Worm (Caenorhabditis elegans) whole organism, early embryonic: ENCODE measurements around the gene F56C4.2.

Experiments
- B0310.2 ChIP-seq: sonication (generic microtip); optimal IDR thresholded peaks from 2 replicates; lab custom pipeline; 2016; ENCODE audit warnings: mild to moderate bottlenecking, missing genetic modification characterization, missing compliant biosample characterization
- F13C5.2 ChIP-seq: sonication (generic microtip); optimal IDR thresholded peaks from 2 replicates; lab custom pipeline; 2017; ENCODE audit warnings: mild to moderate bottlenecking, missing genetic modification characterization, inconsistent platforms, missing compliant biosample characterization
- aly-1 ChIP-seq: sonication (generic microtip); optimal IDR thresholded peaks from 2 replicates; lab custom pipeline; 2016; ENCODE audit warnings: missing genetic modification characterization, missing compliant biosample characterization
- ama-1 ChIP-seq: fragments of 150-350 bp; optimal IDR thresholded peaks from 2 replicates; lab custom pipeline; 2014
- ceh-13 ChIP-seq: fragments of 200-800 bp; sonication (Bioruptor generic); optimal IDR thresholded peaks from 2 replicates; lab custom pipeline; 2018; ENCODE audit warnings: mild to moderate bottlenecking, missing genetic modification characterization, missing compliant biosample characterization
- ceh-36 ChIP-seq: sonication (generic microtip); optimal IDR thresholded peaks from 2 replicates; lab custom pipeline; 2016; ENCODE audit warnings: missing genetic modification characterization, inconsistent platforms, missing compliant biosample characterization
- ets-7 ChIP-seq: sonication (generic microtip); optimal IDR thresholded peaks from 2 replicates; lab custom pipeline; 2016; ENCODE audit warnings: missing genotype, missing genetic modification characterization, missing compliant biosample characterization
- flt-1 ChIP-seq: fragments of 200-800 bp; sonication (Bioruptor generic); IDR thresholded peaks from 2 replicates; pipeline ENCODE4 v1.3.6; 2022; ENCODE audit warnings: missing genetic modification characterization, missing compliant biosample characterization
- hmbx-1 ChIP-seq: sonication (generic microtip); optimal IDR thresholded peaks from 2 replicates; lab custom pipeline; 2016; ENCODE audit warnings: mild to moderate bottlenecking, missing genetic modification characterization, missing compliant biosample characterization
- hmg-4 ChIP-seq: fragments of 200-800 bp; sonication (Bioruptor generic); optimal IDR thresholded peaks from 2 replicates; lab custom pipeline; 2018; ENCODE audit warnings: mild to moderate bottlenecking, missing genetic modification characterization, missing compliant biosample characterization
- hnd-1 ChIP-seq: sonication (generic microtip); optimal IDR thresholded peaks from 2 replicates; lab custom pipeline; 2016; ENCODE audit warnings: missing genetic modification characterization, missing compliant biosample characterization
- pes-1 ChIP-seq: fragments of 200-800 bp; sonication (Bioruptor generic); IDR thresholded peaks from 2 replicates; pipeline ENCODE4 v1.3.6; 2022; ENCODE audit warnings: missing genetic modification reagents, missing genetic modification characterization, missing compliant biosample characterization
- scrt-1 ChIP-seq: fragments of 200-800 bp; sonication (Bioruptor generic); IDR thresholded peaks from 2 replicates; pipeline ENCODE4 v1.3.6; 2022; ENCODE audit warnings: missing genetic modification characterization, missing compliant biosample characterization
- sea-1 ChIP-seq: fragments of 200-800 bp; sonication (Bioruptor generic); conservative IDR thresholded peaks from 2 replicates; pipeline ENCODE4 v1.3.6; 2022; ENCODE audit warnings: missing genetic modification characterization, missing compliant biosample characterization
- tbx-11 ChIP-seq: fragments of 200-800 bp; sonication (Bioruptor generic); IDR thresholded peaks from 2 replicates; pipeline ENCODE4 v1.3.6; 2022; ENCODE audit warnings: missing genetic modification characterization, missing compliant biosample characterization
- tbx-37 ChIP-seq: fragments of 200-800 bp; sonication (Bioruptor generic); conservative IDR thresholded peaks from 2 replicates; pipeline ENCODE4 v1.3.6; 2022; ENCODE audit warnings: missing genetic modification reagents, missing genetic modification characterization, missing compliant biosample characterization
- tra-4 ChIP-seq: sonication (generic microtip); optimal IDR thresholded peaks from 2 replicates; lab custom pipeline; 2017; ENCODE audit warnings: missing genetic modification characterization, missing compliant biosample characterization

The F56C4.2 gene

DNA sequence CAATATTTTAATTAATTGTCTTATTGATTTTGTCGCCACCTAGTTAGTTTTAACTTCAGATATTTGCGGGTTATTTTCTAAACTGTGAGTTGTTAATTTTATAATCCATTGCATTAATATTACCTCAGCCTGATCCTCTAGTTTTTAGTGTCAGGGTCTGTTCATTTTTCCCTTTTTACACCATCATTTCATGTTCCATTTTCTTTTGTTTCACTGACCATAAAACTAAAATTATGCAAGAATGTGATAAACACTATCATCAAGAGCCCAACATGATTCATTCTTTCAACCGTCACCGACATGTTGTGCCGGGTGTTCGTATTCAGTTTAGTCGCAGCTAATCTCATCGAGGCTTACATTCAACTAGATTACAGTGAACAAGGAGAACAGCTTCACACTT is at the start of gene F56C4.2:
TSS of gene F56C4.2 (plus strand) at position 301 of the 400 bp plus-strand sequence.
- TF ChIP-seq tbx-37 (GFP tag; lab: Robert Waterston, UW) = no peak
- TF ChIP-seq B0310.2 = no peak
- no peak for TF ChIP-seq aly-1
- TF ChIP-seq scrt-1 = no peak
- TF ChIP-seq ceh-13 (GFP tag; lab: Kevin White, UChicago) = no peak
- no peak for TF ChIP-seq hmg-4 (GFP tag; lab: Kevin White, UChicago)

DNA sequence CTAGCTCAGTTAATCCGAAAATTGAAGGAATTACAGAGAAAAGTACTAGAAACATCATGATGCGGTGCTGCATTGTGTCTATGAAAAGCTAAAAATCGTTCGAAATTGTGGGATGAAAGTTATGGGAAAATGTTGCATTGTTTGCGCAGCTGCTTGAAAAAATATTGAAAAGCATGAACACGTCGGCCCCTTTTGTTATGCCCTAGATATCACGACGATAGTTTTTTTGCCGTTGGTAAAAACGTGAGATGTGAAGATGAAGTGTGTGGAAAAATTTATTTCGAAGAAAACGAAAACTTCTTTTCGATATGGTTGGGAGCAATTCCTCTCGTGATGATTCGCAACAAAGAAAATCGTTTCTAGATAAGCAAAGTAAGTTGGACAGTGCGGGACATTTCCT is 48.4 kb upstream of the F56C4.2 start, which contains the start of the genes C43F9.5 and nkb-2:
TSS of gene C43F9.5 (minus strand) at position 101 of the 400 bp plus-strand sequence.
TSS of gene nkb-2 (plus strand) at position 277 of the 400 bp plus-strand sequence.
- no peak for TF ChIP-seq sea-1
- TF ChIP-seq flt-1 = no peak
- TF ChIP-seq tbx-37 (GFP tag; lab: Robert Waterston, UW) = no peak

DNA sequence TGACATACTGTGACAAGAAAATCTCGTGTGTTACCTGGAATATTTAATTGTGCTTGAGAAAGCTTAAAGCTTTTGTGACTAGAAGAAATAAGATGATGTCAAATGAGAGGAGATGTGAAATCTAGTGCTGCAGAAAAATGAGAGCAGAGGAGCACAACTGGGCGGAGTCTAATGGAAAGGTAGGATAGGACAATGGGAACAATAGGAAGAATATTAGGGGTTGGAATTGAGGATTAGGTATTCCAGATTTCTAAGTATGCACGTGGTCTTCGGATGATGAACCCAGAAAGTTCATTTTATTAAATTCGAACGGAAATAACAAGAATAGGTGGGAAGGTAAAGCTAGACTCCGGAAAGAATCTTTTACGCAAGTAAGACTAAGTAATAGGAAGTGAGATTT is 45.5 kb upstream of the F56C4.2 start, which contains the start of gene C43F9.7:
TSS of gene C43F9.7 (minus strand) at position 101 of the 400 bp plus-strand sequence.
- TF ChIP-seq ama-1 (lab: Kevin White, UChicago) = no peak
- TF ChIP-seq sea-1 = no peak
- no peak for TF ChIP-seq aly-1
- TF ChIP-seq pes-1 (GFP tag; lab: Robert Waterston, UW) = no peak
- TF ChIP-seq F13C5.2 (tag; lab: Kevin White, UChicago) = no peak
- no peak for TF ChIP-seq flt-1

DNA sequence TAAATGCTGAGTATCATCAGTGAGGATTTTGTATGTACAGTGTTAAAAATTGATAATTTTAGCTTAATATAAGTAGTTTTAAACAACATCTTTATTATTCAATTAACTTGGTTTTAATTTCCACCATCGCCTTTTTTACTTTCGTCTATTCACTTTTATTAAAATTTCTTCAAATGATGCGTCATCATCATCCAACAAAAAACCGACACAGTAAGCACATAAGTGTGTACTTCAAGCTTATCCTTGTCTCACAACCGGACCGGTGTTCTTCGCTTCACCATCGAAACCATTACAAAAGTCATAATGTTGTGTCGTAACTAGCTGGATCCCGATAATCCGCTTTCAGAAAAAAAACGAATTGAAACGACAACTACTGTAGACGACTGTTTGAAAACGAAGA is 42.6 kb upstream of the F56C4.2 start, which contains the start of gene C43F9.11:
TSS of gene C43F9.11 (plus strand) at position 301 of the 400 bp plus-strand sequence.
- TF ChIP-seq tra-4 (tag; lab: Kevin White, UChicago) = no peak
- no peak for TF ChIP-seq tbx-11 (GFP tag; lab: Robert Waterston, UW)
- no peak for TF ChIP-seq ama-1 (lab: Kevin White, UChicago)
- no peak for TF ChIP-seq hmbx-1 (tag; lab: Kevin White, UChicago)
- TF ChIP-seq B0310.2 = no peak
- TF ChIP-seq hmg-4 (GFP tag; lab: Kevin White, UChicago) = no peak
- TF ChIP-seq flt-1 = no peak
- TF ChIP-seq scrt-1 = no peak
- TF ChIP-seq F13C5.2 (tag; lab: Kevin White, UChicago) = no peak
- TF ChIP-seq tbx-37 (GFP tag; lab: Robert Waterston, UW) = no peak
- no peak for TF ChIP-seq ets-7 (tag; lab: Kevin White, UChicago)
- TF ChIP-seq hnd-1 (tag; lab: Kevin White, UChicago) = no peak
- no peak for TF ChIP-seq pes-1 (GFP tag; lab: Robert Waterston, UW)
- TF ChIP-seq sea-1 = no peak
- TF ChIP-seq ceh-36 (tag; lab: Kevin White, UChicago) = no peak
- TF ChIP-seq aly-1 = no peak

DNA sequence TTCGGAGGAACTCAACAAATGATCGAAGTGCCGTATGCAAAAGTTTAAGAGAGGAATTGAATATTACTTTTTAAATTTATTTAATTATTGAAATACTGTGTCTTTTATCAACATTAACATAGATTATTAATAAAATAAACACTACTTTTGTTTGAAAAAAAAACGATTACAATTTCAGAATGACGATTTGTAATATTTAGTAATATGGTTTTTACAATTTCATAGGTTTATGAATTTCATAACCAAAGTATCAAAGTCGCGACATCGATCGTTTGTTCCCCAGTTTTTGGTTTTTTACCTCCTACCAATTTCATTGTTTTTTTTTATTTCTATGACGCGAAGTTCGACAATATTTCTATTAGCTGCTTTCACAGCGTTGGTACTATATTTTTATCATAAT is 39.1 kb upstream of the F56C4.2 start, which contains the start of gene R09H10.1:
TSS of gene R09H10.1 (plus strand) at position 301 of the 400 bp plus-strand sequence.
- TF ChIP-seq hnd-1 (tag; lab: Kevin White, UChicago) (no peak), hmbx-1 (tag; lab: Kevin White, UChicago) (no peak), ama-1 (lab: Kevin White, UChicago) (no peak), hmg-4 (GFP tag; lab: Kevin White, UChicago) (no peak), F13C5.2 (tag; lab: Kevin White, UChicago) (no peak), flt-1 (no peak), tbx-11 (GFP tag; lab: Robert Waterston, UW) (no peak), ets-7 (tag; lab: Kevin White, UChicago) (no peak), tbx-37 (GFP tag; lab: Robert Waterston, UW) (no peak), ceh-36 (tag; lab: Kevin White, UChicago) (no peak), aly-1 (no peak), B0310.2 (no peak), ceh-13 (GFP tag; lab: Kevin White, UChicago) (no peak), sea-1 (no peak), tra-4 (tag; lab: Kevin White, UChicago) (no peak)

DNA sequence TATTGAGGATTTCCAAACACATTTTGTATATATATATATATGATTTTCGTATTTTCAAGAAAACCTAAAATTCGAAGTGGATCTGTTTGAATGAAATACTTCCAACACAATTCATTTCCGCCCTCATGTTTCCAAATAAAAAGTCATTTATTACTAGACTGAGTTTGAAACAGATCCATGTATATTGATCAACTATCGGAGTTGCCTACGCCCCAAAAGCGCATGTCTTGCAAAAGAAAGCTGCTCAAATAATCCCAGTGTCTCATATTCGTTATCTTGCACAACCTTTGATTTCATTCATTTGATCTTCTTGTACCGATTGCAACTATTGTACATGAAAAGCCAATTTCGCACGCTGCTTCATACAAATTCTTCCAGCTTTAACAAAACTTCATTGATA is 36.4 kb upstream of the F56C4.2 start, which contains the start of gene R09H10.2:
TSS of gene R09H10.2 (plus strand) at position 301 of the 400 bp plus-strand sequence.
- TF ChIP-seq sea-1 (no peak), tbx-37 (GFP tag; lab: Robert Waterston, UW) (no peak), hmg-4 (GFP tag; lab: Kevin White, UChicago) (no peak), B0310.2 (no peak), hnd-1 (tag; lab: Kevin White, UChicago) (no peak), F13C5.2 (tag; lab: Kevin White, UChicago) (no peak)

DNA sequence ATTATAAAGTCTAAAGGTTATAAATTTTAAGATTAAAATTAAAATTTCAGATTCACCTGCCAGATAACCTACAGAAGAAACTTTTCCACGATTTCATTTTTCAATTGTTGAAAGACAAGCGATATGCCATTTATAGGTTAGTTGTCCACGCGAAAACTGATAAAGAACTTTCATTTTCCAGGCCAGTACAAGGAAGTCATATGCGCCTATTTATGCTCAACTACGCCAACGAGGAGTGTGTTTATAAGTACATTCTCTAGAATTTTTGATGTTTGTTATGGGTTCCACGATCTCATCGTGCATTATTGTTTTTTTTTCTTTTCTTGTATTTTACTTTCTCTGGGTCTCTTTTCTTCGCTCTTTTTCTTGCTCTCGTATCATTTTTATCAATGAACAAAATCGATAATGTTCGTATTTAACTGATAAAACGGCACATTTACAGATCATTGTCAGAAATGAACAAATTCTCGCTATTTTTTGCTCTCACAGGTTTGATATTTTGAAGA is 32.4 kb upstream of the F56C4.2 start, which contains the start of gene R09H10.3:
TSS of gene R09H10.3 (plus strand) at position 456 of the 506 bp plus-strand sequence.
- no peak for TF ChIP-seq hmg-4 (GFP tag; lab: Kevin White, UChicago)
- TF ChIP-seq tra-4 (tag; lab: Kevin White, UChicago) = no peak
- no peak for TF ChIP-seq tbx-37 (GFP tag; lab: Robert Waterston, UW)
- no peak for TF ChIP-seq tbx-11 (GFP tag; lab: Robert Waterston, UW)
- no peak for TF ChIP-seq aly-1
- no peak for TF ChIP-seq B0310.2
- no peak for TF ChIP-seq F13C5.2 (tag; lab: Kevin White, UChicago)
- TF ChIP-seq ceh-13 (GFP tag; lab: Kevin White, UChicago) = no peak
- TF ChIP-seq hnd-1 (tag; lab: Kevin White, UChicago) = no peak
- no peak for TF ChIP-seq ceh-36 (tag; lab: Kevin White, UChicago)
- TF ChIP-seq ama-1 (lab: Kevin White, UChicago) = no peak

DNA sequence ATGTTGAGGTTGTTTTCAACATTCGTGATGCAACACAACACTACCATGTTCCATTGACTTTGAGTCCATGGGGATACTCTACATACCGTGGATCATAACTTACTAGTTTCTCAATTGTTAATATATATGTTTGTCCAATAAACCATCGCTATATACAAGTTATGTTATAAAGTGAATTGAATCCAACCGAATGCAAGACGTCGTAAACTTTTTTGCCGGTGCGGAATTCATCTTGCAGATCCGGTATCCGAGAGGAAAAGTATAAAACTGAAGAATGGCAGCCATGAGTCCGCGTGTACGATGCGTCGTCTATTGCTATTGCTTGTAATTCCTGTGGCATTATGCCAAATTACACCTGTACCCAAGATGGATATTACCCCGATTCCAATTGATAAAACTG is 30.8 kb upstream of the F56C4.2 start, which contains the start of gene R09H10.6:
TSS of gene R09H10.6 (plus strand) at position 301 of the 400 bp plus-strand sequence.
- TF ChIP-seq hmg-4 (GFP tag; lab: Kevin White, UChicago) (no peak), sea-1 (no peak), scrt-1 (no peak), B0310.2 (no peak), ceh-13 (GFP tag; lab: Kevin White, UChicago) (no peak), ama-1 (lab: Kevin White, UChicago) (no peak)
